Fruit fly (Drosophila melanogaster) whole organism, pupa: ENCODE data around the gene CG43322.

Experiments used
- CG10348 ChIP-seq: fragments of 200-800 bp; sonication (Bioruptor generic); IDR thresholded peaks from 2 replicates; pipeline ENCODE4 v1.3.6; 2022; ENCODE audit warnings: missing biosample characterization, missing genetic modification characterization
- CG12605 ChIP-seq: fragments of 200-800 bp; sonication (Bioruptor generic); IDR thresholded peaks from 2 replicates; pipeline ENCODE4 v1.3.6; 2022; ENCODE audit warnings: missing biosample characterization, missing genetic modification characterization
- CG13204 ChIP-seq: fragments of 200-800 bp; sonication (Bioruptor generic); optimal IDR thresholded peaks from 2 replicates; lab custom pipeline; 2018; ENCODE audit warnings: missing biosample characterization, mild to moderate bottlenecking, missing genetic modification characterization, moderate library complexity
- CG14655 ChIP-seq: fragments of 200-800 bp; sonication (Bioruptor generic); optimal IDR thresholded peaks from 3 replicates; lab custom pipeline; 2017; ENCODE audit warnings: mild to moderate bottlenecking, missing biosample characterization, missing genetic modification reagents, missing genetic modification characterization
- CG15710 ChIP-seq: fragments of 200-800 bp; sonication (Bioruptor generic); optimal IDR thresholded peaks from 2 replicates; lab custom pipeline; 2018; ENCODE audit warnings: missing biosample characterization, mild to moderate bottlenecking, missing genetic modification characterization, moderate library complexity
- CG17806 ChIP-seq: fragments of 200-800 bp; sonication (Bioruptor generic); optimal IDR thresholded peaks from 2 replicates; lab custom pipeline; 2018; ENCODE audit warnings: missing biosample characterization, mild to moderate bottlenecking, missing genetic modification characterization, moderate library complexity
- CG34367 ChIP-seq: fragments of 200-800 bp; sonication (Bioruptor generic); optimal IDR thresholded peaks from 2 replicates; lab custom pipeline; 2018; ENCODE audit warnings: missing biosample characterization, mild to moderate bottlenecking, missing genetic modification characterization
- CG4496 ChIP-seq: fragments of 200-800 bp; sonication (Bioruptor generic); IDR thresholded peaks from 3 replicates; pipeline ENCODE4 v1.3.6; 2022; ENCODE audit warnings: missing biosample characterization, missing genetic modification characterization
- CG8159 ChIP-seq: fragments of 200-800 bp; sonication (Bioruptor generic); optimal IDR thresholded peaks from 3 replicates; lab custom pipeline; 2018; ENCODE audit warnings: missing biosample characterization, mild to moderate bottlenecking, missing genetic modification characterization, moderate library complexity
- CG8301 ChIP-seq: fragments of 200-800 bp; sonication (Bioruptor generic); optimal IDR thresholded peaks from 2 replicates; lab custom pipeline; 2018; ENCODE audit warnings: missing biosample characterization, mild to moderate bottlenecking, missing genetic modification characterization
- CG9948 ChIP-seq: fragments of 200-800 bp; sonication (Bioruptor generic); optimal IDR thresholded peaks from 2 replicates; lab custom pipeline; 2018; ENCODE audit warnings: missing biosample characterization, mild to moderate bottlenecking, missing genetic modification characterization, moderate library complexity
- D1 ChIP-seq: fragments of 200-800 bp; sonication (Bioruptor generic); optimal IDR thresholded peaks from 2 replicates; lab custom pipeline; 2018; ENCODE audit warnings: missing biosample characterization, mild to moderate bottlenecking, missing genetic modification characterization, moderate library complexity
- EcR ChIP-seq: fragments of 200-800 bp; sonication (Bioruptor generic); optimal IDR thresholded peaks from 3 replicates; lab custom pipeline; 2019; ENCODE audit warnings: missing biosample characterization, missing genetic modification characterization, mild to moderate bottlenecking, moderate library complexity, missing genetic modification reagents
- Ets98B ChIP-seq: fragments of 200-800 bp; sonication (Bioruptor generic); IDR thresholded peaks from 2 replicates; pipeline ENCODE4 v1.3.6; 2022; ENCODE audit warnings: missing biosample characterization, missing genetic modification characterization
- Pif1A ChIP-seq: fragments of 200-800 bp; sonication (Bioruptor generic); optimal IDR thresholded peaks from 3 replicates; lab custom pipeline; 2016; ENCODE audit warnings: missing biosample characterization, missing genetic modification characterization
- Pif1B ChIP-seq: fragments of 200-800 bp; sonication (Bioruptor generic); optimal IDR thresholded peaks from 3 replicates; lab custom pipeline; 2016; ENCODE audit warnings: missing biosample characterization, missing genetic modification characterization
- Snoo ChIP-seq: fragments of 200-800 bp; sonication (Bioruptor generic); optimal IDR thresholded peaks from 3 replicates; lab custom pipeline; 2017; ENCODE audit warnings: missing biosample characterization, mild to moderate bottlenecking, missing genetic modification characterization, inconsistent platforms
- fd96Ca ChIP-seq: fragments of 200-800 bp; sonication (Bioruptor generic); IDR thresholded peaks from 3 replicates; pipeline ENCODE4 v1.3.6; 2022; ENCODE audit warnings: missing biosample characterization, missing genetic modification characterization
- gl ChIP-seq: fragments of 200-800 bp; sonication (Bioruptor generic); optimal IDR thresholded peaks from 2 replicates; lab custom pipeline; 2018; ENCODE audit warnings: missing biosample characterization, mild to moderate bottlenecking, missing genetic modification characterization
- rn ChIP-seq: fragments of 200-800 bp; sonication (Bioruptor generic); IDR thresholded peaks from 2 replicates; pipeline ENCODE4 v1.3.6; 2022; ENCODE audit warnings: missing biosample characterization, missing genetic modification characterization

CG43322 gene

dm6 chr2L:7025247-7025646 lies 12.1 kb downstream of the CG43322 start:
- TF ChIP-seq CG8159 (no peak), CG14655 (GFP tag; lab: Kevin White, UChicago) (no peak), CG15710 (tag; lab: Kevin White, UChicago) (no peak), CG12605 (no peak), gl (tag; lab: Kevin White, UChicago) (no peak), fd96Ca (GFP tag; lab: Robert Waterston, UW) (no peak), CG34367 (tag; lab: Kevin White, UChicago) (no peak), Pif1A (GFP tag; lab: Kevin White, UChicago) (no peak), CG9948 (tag; lab: Kevin White, UChicago) (no peak)
- TF ChIP-seq, all 21 proteins: peak for 0

- no peak for TF ChIP-seq CG15710 (tag; lab: Kevin White, UChicago)
- TF ChIP-seq rn (GFP tag; lab: Robert Waterston, UW) = no peak
- TF ChIP-seq CG13204 (GFP tag; lab: Kevin White, UChicago) = no peak
- no peak for TF ChIP-seq Snoo
- no peak for TF ChIP-seq Ets98B
- no peak for TF ChIP-seq gl (tag; lab: Kevin White, UChicago)
- TF ChIP-seq CG10348 (GFP tag; lab: Robert Waterston, UW) = no peak
- TF ChIP-seq CG12605 = no peak
- TF ChIP-seq CG17806 (tag; lab: Kevin White, UChicago) = no peak
Measured at dm6 chr2L:7026308-7026707, 13.1 kb downstream of the CG43322 start.

- TF ChIP-seq Pif1A (GFP tag; lab: Kevin White, UChicago) (peak; percentile 35), CG8159 (no peak), CG9948 (tag; lab: Kevin White, UChicago) (peak; percentile 2), CG34367 (tag; lab: Kevin White, UChicago) (no peak), EcR (GFP tag; lab: Kevin White, UChicago) (peak; percentile 2), CG4496 (GFP tag; lab: Robert Waterston, UW) (peak; percentile 42; the same call in 1 of the 3 replicates)
Measured at dm6 chr2L:7026988-7027908, 14.1 kb downstream of the CG43322 start, which contains the start of the genes CG31908 and MME1. Gene CG31908 (minus strand): TSS chr2L:7027389. Gene MME1 (plus strand): TSS chr2L:7027526.

dm6 chr2L:7028440-7028839 lies 15.2 kb downstream of the CG43322 start:
- TF ChIP-seq CG17806 (tag; lab: Kevin White, UChicago) (no peak), CG12605 (no peak), CG34367 (tag; lab: Kevin White, UChicago) (no peak), rn (GFP tag; lab: Robert Waterston, UW) (no peak), CG4496 (GFP tag; lab: Robert Waterston, UW) (no peak), CG8301 (tag; lab: Kevin White, UChicago) (no peak), Pif1B (GFP tag; lab: Kevin White, UChicago) (no peak)

- TF ChIP-seq fd96Ca (GFP tag; lab: Robert Waterston, UW) (no peak), CG8159 (no peak), EcR (GFP tag; lab: Kevin White, UChicago) (no peak), CG34367 (tag; lab: Kevin White, UChicago) (no peak), CG4496 (GFP tag; lab: Robert Waterston, UW) (no peak), CG17806 (tag; lab: Kevin White, UChicago) (no peak), CG12605 (no peak), rn (GFP tag; lab: Robert Waterston, UW) (no peak), Pif1B (GFP tag; lab: Kevin White, UChicago) (no peak), CG10348 (GFP tag; lab: Robert Waterston, UW) (no peak), Pif1A (GFP tag; lab: Kevin White, UChicago) (no peak), CG14655 (GFP tag; lab: Kevin White, UChicago) (no peak), CG13204 (GFP tag; lab: Kevin White, UChicago) (no peak), CG15710 (tag; lab: Kevin White, UChicago) (no peak), D1 (tag; lab: Kevin White, UChicago) (no peak)
Measured at dm6 chr2L:7028990-7029389, 15.8 kb downstream of the CG43322 start.

dm6 chr2L:7032517-7032951 lies 19.3 kb downstream of the CG43322 start, which contains the start of the genes Rab30 and Caper:
Gene Rab30 (minus strand): TSS chr2L:7032606.
Gene Caper (plus strand): TSS chr2L:7032721.
- TF ChIP-seq CG10348 (GFP tag; lab: Robert Waterston, UW) (0 out of 2 replicates have a peak, but pooled peaks have one; percentile 16), Snoo (no peak), CG4496 (GFP tag; lab: Robert Waterston, UW) (peak; percentile 61), CG34367 (tag; lab: Kevin White, UChicago) (no peak), CG8301 (tag; lab: Kevin White, UChicago) (no peak), CG14655 (GFP tag; lab: Kevin White, UChicago) (no peak), CG13204 (GFP tag; lab: Kevin White, UChicago) (no peak), Ets98B (peak; percentile 63), gl (tag; lab: Kevin White, UChicago) (no peak), CG12605 (no peak), Pif1A (GFP tag; lab: Kevin White, UChicago) (no peak), CG9948 (tag; lab: Kevin White, UChicago) (no peak), CG15710 (tag; lab: Kevin White, UChicago) (no peak)
- TF ChIP-seq, all 21 proteins: peak for 3
